Worm (Caenorhabditis elegans): Measurements from ENCODE around the gene C04E7.3.

ce11 chrX:371761-372285, 24.8 kb upstream of the C04E7.3 start, which contains the start of gene nrde-3:
- TF ChIP-seq ceh-100 (GFP tag; IDR thresholded peaks at IDR 0.05) = no peak
- no peak for TF ChIP-seq B0336.3 (GFP tag; IDR thresholded peaks at IDR 0.05)
- no peak for TF ChIP-seq F52B5.7 (tag; optimal IDR thresholded peaks at IDR 0.05)
- no peak for TF ChIP-seq nfya-1 (tag; optimal IDR thresholded peaks at IDR 0.05; ENCODE audit: borderline replicate concordance, insufficient read depth)
- TF ChIP-seq unc-62 (GFP tag; optimal IDR thresholded peaks at IDR 0.05) = no peak
- TF ChIP-seq lag-1 (GFP tag; IDR thresholded peaks at IDR 0.05) = no peak
- TF ChIP-seq akir-1 (GFP tag; optimal IDR thresholded peaks at IDR 0.05) = no peak
